Worm (Caenorhabditis elegans): ENCODE results near the gene sru-26.
"Not testable (repeated sequence)": the region's sequence is repeated elsewhere in the genome, so short reads cannot be mapped to it uniquely, and the experiment has no call there.

The sru-26 gene

ce11 chrIV:12487194-12487593 lies at the start of gene sru-26:
Gene sru-26 (plus strand): TSS chrIV:12487494.
- TF ChIP-seq dao-5 (tag; optimal IDR thresholded peaks at IDR 0.05): no peak

- no peak for TF ChIP-seq him-1 (tag; optimal IDR thresholded peaks at IDR 0.05)
- TF ChIP-seq dao-5 (tag; optimal IDR thresholded peaks at IDR 0.05): no peak
- no peak for TF ChIP-seq W03F9.2 (tag; optimal IDR thresholded peaks at IDR 0.05)
These were observed 48.9 kb upstream of the sru-26 start, which contains the start of gene clec-185 for ce11 chrIV:12438359-12438758. Gene clec-185 (plus strand): TSS chrIV:12438659.

- TF ChIP-seq dao-5 (tag; optimal IDR thresholded peaks at IDR 0.05) (no peak), W03F9.2 (tag; optimal IDR thresholded peaks at IDR 0.05) (no peak), him-1 (tag; optimal IDR thresholded peaks at IDR 0.05) (no peak)
These were observed 45.6 kb upstream of the sru-26 start, which contains the start of gene C25G4.17 for ce11 chrIV:12441715-12442114. Gene C25G4.17 (plus strand): TSS chrIV:12442015.

- no peak for TF ChIP-seq dao-5 (tag; optimal IDR thresholded peaks at IDR 0.05)
- no peak for TF ChIP-seq him-1 (tag; optimal IDR thresholded peaks at IDR 0.05)
- no peak for TF ChIP-seq W03F9.2 (tag; optimal IDR thresholded peaks at IDR 0.05)
These were observed 43.4 kb upstream of the sru-26 start, which contains the start of gene C25G4.2 for ce11 chrIV:12443936-12444335. Gene C25G4.2 (minus strand): TSS chrIV:12444035.

- TF ChIP-seq W03F9.2 (tag; optimal IDR thresholded peaks at IDR 0.05) (no peak), dao-5 (tag; optimal IDR thresholded peaks at IDR 0.05) (no peak), him-1 (tag; optimal IDR thresholded peaks at IDR 0.05) (no peak)
These were observed 41.8 kb upstream of the sru-26 start, which contains the start of gene C25G4.3 for ce11 chrIV:12445463-12445934. Gene C25G4.3 (minus strand): TSS chrIV:12445884.

ce11 chrIV:12451225-12451831 lies 36.0 kb upstream of the sru-26 start, which contains the start of gene dpy-26:
Gene dpy-26 (minus strand): TSS chrIV:12451335.
- TF ChIP-seq dao-5 (tag; optimal IDR thresholded peaks at IDR 0.05) (no peak), W03F9.2 (tag; optimal IDR thresholded peaks at IDR 0.05) (peak; percentile 7)

ce11 chrIV:12454115-12454514 lies 33.2 kb upstream of the sru-26 start, which contains the start of gene spe-44:
Gene spe-44 (minus strand): TSS chrIV:12454215.
- TF ChIP-seq W03F9.2 (tag; optimal IDR thresholded peaks at IDR 0.05) (no peak), dao-5 (tag; optimal IDR thresholded peaks at IDR 0.05) (no peak), him-1 (tag; optimal IDR thresholded peaks at IDR 0.05) (no peak)

- TF ChIP-seq W03F9.2 (tag; optimal IDR thresholded peaks at IDR 0.05) (no peak), dao-5 (tag; optimal IDR thresholded peaks at IDR 0.05) (no peak), him-1 (tag; optimal IDR thresholded peaks at IDR 0.05) (no peak)
These were observed 32.5 kb upstream of the sru-26 start, which contains the start of gene smz-1 for ce11 chrIV:12454750-12455149. Gene smz-1 (plus strand): TSS chrIV:12455050.

ce11 chrIV:12456613-12457012 lies 30.7 kb upstream of the sru-26 start, which contains the start of gene C25G4.7:
Gene C25G4.7 (plus strand): TSS chrIV:12456913.
- TF ChIP-seq dao-5 (tag; optimal IDR thresholded peaks at IDR 0.05) (no peak), him-1 (tag; optimal IDR thresholded peaks at IDR 0.05) (no peak), W03F9.2 (tag; optimal IDR thresholded peaks at IDR 0.05) (no peak)

ce11 chrIV:12463370-12463769 lies 23.9 kb upstream of the sru-26 start, which contains the start of gene C25G4.8:
Gene C25G4.8 (minus strand): TSS chrIV:12463470.
- no peak for TF ChIP-seq W03F9.2 (tag; optimal IDR thresholded peaks at IDR 0.05)
- TF ChIP-seq dao-5 (tag; optimal IDR thresholded peaks at IDR 0.05): no peak
- TF ChIP-seq him-1 (tag; optimal IDR thresholded peaks at IDR 0.05): no peak

- TF ChIP-seq him-1 (tag; optimal IDR thresholded peaks at IDR 0.05) (no peak), W03F9.2 (tag; optimal IDR thresholded peaks at IDR 0.05) (no peak), dao-5 (tag; optimal IDR thresholded peaks at IDR 0.05) (no peak)
These were observed 22.5 kb upstream of the sru-26 start for ce11 chrIV:12464822-12465221.

- TF ChIP-seq dao-5 (tag; optimal IDR thresholded peaks at IDR 0.05) (no peak), him-1 (tag; optimal IDR thresholded peaks at IDR 0.05) (no peak), W03F9.2 (tag; optimal IDR thresholded peaks at IDR 0.05) (no peak)
These were observed 19.5 kb upstream of the sru-26 start for ce11 chrIV:12467761-12468160.

ce11 chrIV:12468359-12468758 lies 18.9 kb upstream of the sru-26 start, which contains the start of gene igdb-2:
Gene igdb-2 (plus strand): TSS chrIV:12468659.
- TF ChIP-seq him-1 (tag; optimal IDR thresholded peaks at IDR 0.05) (no peak), dao-5 (tag; optimal IDR thresholded peaks at IDR 0.05) (no peak), W03F9.2 (tag; optimal IDR thresholded peaks at IDR 0.05) (no peak)

ce11 chrIV:12476942-12477341 lies 10.4 kb upstream of the sru-26 start, which contains the start of gene T04A11.1:
Gene T04A11.1 (minus strand): TSS chrIV:12477042.
- TF ChIP-seq him-1, W03F9.2, dao-5 (tag; optimal IDR thresholded peaks at IDR 0.05): not testable (repeated sequence)
